Worm (Caenorhabditis elegans): Measurements from ENCODE around the gene pqn-51.
A peak's percentile ranks its signal among the peaks of the same experiment; 100 is the strongest.

The pqn-51 gene

ce11 chrV:5049333-5049942 lies at the start of gene pqn-51, which contains the start of gene K11D12.14:
TSS of gene pqn-51 (plus strand) at chrV:5049607.
TSS of gene K11D12.14 (plus strand) at chrV:5049636.
- TF ChIP-seq nhr-237 (tag; optimal IDR thresholded peaks at IDR 0.05) (peak; percentile 92), flh-1 (GFP tag; optimal IDR thresholded peaks at IDR 0.05) (no peak), sem-2 (GFP tag; optimal IDR thresholded peaks at IDR 0.05) (no peak), unc-62 (GFP tag; optimal IDR thresholded peaks at IDR 0.05) (peak; percentile 73), mep-1 (tag; optimal IDR thresholded peaks at IDR 0.05) (peak; percentile 3), ceh-43 (GFP tag; optimal IDR thresholded peaks at IDR 0.05) (no peak), unc-120 (tag; optimal IDR thresholded peaks at IDR 0.05; ENCODE audit: poor library complexity, severe bottlenecking) (peak; percentile 95), M03D4.4 (tag; optimal IDR thresholded peaks at IDR 0.05) (no peak), nhr-76 (tag; optimal IDR thresholded peaks at IDR 0.05) (no peak), nhr-28 (tag; optimal IDR thresholded peaks at IDR 0.05) (no peak), zip-8 (tag; optimal IDR thresholded peaks at IDR 0.05) (no peak), elt-3 (tag; optimal IDR thresholded peaks at IDR 0.05) (no peak), ztf-11 (tag; optimal IDR thresholded peaks at IDR 0.05) (peak; percentile 10), ham-2 (GFP tag; optimal IDR thresholded peaks at IDR 0.05) (no peak), cnd-1 (tag; optimal IDR thresholded peaks at IDR 0.05) (no peak), ces-1 (GFP tag; optimal IDR thresholded peaks at IDR 0.05) (peak; percentile 87), nhr-12 (tag; optimal IDR thresholded peaks at IDR 0.05) (no peak), blmp-1 (tag; optimal IDR thresholded peaks at IDR 0.05) (peak; percentile 88), pha-4 (tag; optimal IDR thresholded peaks at IDR 0.05) (peak; percentile 42), mab-5 (tag; optimal IDR thresholded peaks at IDR 0.05) (no peak), nhr-2 (tag; optimal IDR thresholded peaks at IDR 0.05) (no peak), bed-3 (GFP tag; optimal IDR thresholded peaks at IDR 0.05) (peak; percentile 35), lin-13 (tag; optimal IDR thresholded peaks at IDR 0.05) (peak; percentile 42), lin-32 (GFP tag; optimal IDR thresholded peaks at IDR 0.05) (no peak), snpc-4 (tag; optimal IDR thresholded peaks at IDR 0.05) (no peak), unc-39 (tag; optimal IDR thresholded peaks at IDR 0.05) (no peak), ceh-39 (tag; optimal IDR thresholded peaks at IDR 0.05) (no peak), drap-1 (GFP tag; optimal IDR thresholded peaks at IDR 0.05) (peak; percentile 61), ceh-83 (GFP tag; optimal IDR thresholded peaks at IDR 0.05) (no peak), hlh-1 (tag; optimal IDR thresholded peaks at IDR 0.05) (peak; percentile 53), mls-2 (tag; optimal IDR thresholded peaks at IDR 0.05) (no peak), lsy-2 (tag; optimal IDR thresholded peaks at IDR 0.05) (peak; percentile 63), tbx-8 (GFP tag; optimal IDR thresholded peaks at IDR 0.05) (peak; percentile 37), elt-1 (tag; optimal IDR thresholded peaks at IDR 0.05; ENCODE audit: borderline replicate concordance, insufficient read depth) (no peak), sptf-1 (tag; optimal IDR thresholded peaks at IDR 0.05) (peak; percentile 28)

ce11 chrV:5000406-5000805 lies 49.0 kb upstream of the pqn-51 start, which contains the start of gene ugt-7:
TSS of gene ugt-7 (minus strand) at chrV:5000566.
- TF ChIP-seq ceh-39 (tag; optimal IDR thresholded peaks at IDR 0.05) (no peak), unc-39 (tag; optimal IDR thresholded peaks at IDR 0.05) (no peak), lin-13 (tag; optimal IDR thresholded peaks at IDR 0.05) (no peak), lin-32 (GFP tag; optimal IDR thresholded peaks at IDR 0.05) (no peak), M03D4.4 (tag; optimal IDR thresholded peaks at IDR 0.05) (no peak), nhr-237 (tag; optimal IDR thresholded peaks at IDR 0.05) (no peak), zip-8 (tag; optimal IDR thresholded peaks at IDR 0.05) (no peak), ham-2 (GFP tag; optimal IDR thresholded peaks at IDR 0.05) (no peak), unc-62 (GFP tag; optimal IDR thresholded peaks at IDR 0.05) (no peak), elt-3 (tag; optimal IDR thresholded peaks at IDR 0.05) (no peak), snpc-4 (tag; optimal IDR thresholded peaks at IDR 0.05) (no peak), ceh-83 (GFP tag; optimal IDR thresholded peaks at IDR 0.05) (no peak), ztf-11 (tag; optimal IDR thresholded peaks at IDR 0.05) (no peak), mep-1 (tag; optimal IDR thresholded peaks at IDR 0.05) (no peak), drap-1 (GFP tag; optimal IDR thresholded peaks at IDR 0.05) (no peak), lsy-2 (tag; optimal IDR thresholded peaks at IDR 0.05) (no peak), elt-1 (tag; optimal IDR thresholded peaks at IDR 0.05; ENCODE audit: borderline replicate concordance, insufficient read depth) (no peak), sem-2 (GFP tag; optimal IDR thresholded peaks at IDR 0.05) (no peak)

- TF ChIP-seq blmp-1 (tag; optimal IDR thresholded peaks at IDR 0.05) (no peak), nhr-28 (tag; optimal IDR thresholded peaks at IDR 0.05) (no peak), mab-5 (tag; optimal IDR thresholded peaks at IDR 0.05) (no peak), lin-32 (GFP tag; optimal IDR thresholded peaks at IDR 0.05) (no peak), elt-3 (tag; optimal IDR thresholded peaks at IDR 0.05) (no peak), lin-13 (tag; optimal IDR thresholded peaks at IDR 0.05) (no peak), ceh-43 (GFP tag; optimal IDR thresholded peaks at IDR 0.05) (no peak), tbx-8 (GFP tag; optimal IDR thresholded peaks at IDR 0.05) (no peak), nhr-237 (tag; optimal IDR thresholded peaks at IDR 0.05) (no peak), mls-2 (tag; optimal IDR thresholded peaks at IDR 0.05) (no peak), snpc-4 (tag; optimal IDR thresholded peaks at IDR 0.05) (no peak)
Measured at ce11 chrV:5001386-5001785, 48.0 kb upstream of the pqn-51 start, which contains the start of gene srr-8. TSS of gene srr-8 (plus strand) at chrV:5001686.

Data from whole organism, mixed stage, embryonic.